Fruit fly (Drosophila melanogaster) S2 (cell line): ENCODE results near the gene CG42542.

Experiments
- CG8478 ChIP-seq: fragments of >200 bp; optimal IDR thresholded peaks from 2 replicates; lab custom pipeline; 2018
- CTCF ChIP-seq, 2 experiments: fragments of >200 bp; optimal IDR thresholded peaks; 2 replicates each; lab custom pipeline; 2018

DNA sequence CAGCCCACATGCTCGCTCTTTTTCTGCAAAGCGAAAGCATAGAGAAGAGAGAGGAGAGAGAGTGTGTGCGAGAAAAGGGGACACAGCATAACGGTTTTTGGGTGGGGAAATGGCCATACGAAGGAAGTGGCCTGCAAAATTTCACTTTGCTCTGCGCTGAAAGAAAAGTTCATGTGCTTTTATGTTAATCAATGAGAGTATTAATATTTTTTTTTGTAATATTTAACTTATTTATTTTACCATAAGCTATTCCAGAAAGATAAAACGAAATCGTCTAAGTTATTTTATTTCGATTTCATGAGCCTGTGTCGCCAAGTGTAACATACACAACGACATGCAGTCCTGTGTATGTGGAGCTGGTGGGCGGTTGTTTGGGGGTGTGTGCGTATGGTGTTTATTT is 54.1 kb downstream of the CG42542 start:
- TF ChIP-seq CTCF (optimal IDR thresholded peaks at IDR 0.05; lab: Kevin White, UChicago) = no peak
- no peak for TF ChIP-seq CG8478 (lab: Kevin White, UChicago)
